Fruit fly (Drosophila melanogaster) whole organism, embryonic: Measurements from ENCODE around the gene hfw.
A peak's percentile ranks its signal among the peaks of the same experiment; 100 is the strongest.

ENCODE experiments used
- Aef1 ChIP-seq: fragments of 200-800 bp; sonication (Bioruptor generic); IDR thresholded peaks from 3 replicates; pipeline ENCODE4 v1.3.6; 2022; ENCODE audit warnings: missing biosample characterization, missing genetic modification characterization
- Atf-2 ChIP-seq: fragments of 200-800 bp; sonication (Bioruptor generic); optimal IDR thresholded peaks from 2 replicates; lab custom pipeline; 2016; ENCODE audit warnings: missing biosample characterization, missing genetic modification characterization
- Bdp1 ChIP-seq: fragments of 200-800 bp; sonication (Bioruptor generic); optimal IDR thresholded peaks from 3 replicates; lab custom pipeline; 2016; ENCODE audit warnings: missing biosample characterization, missing genetic modification characterization
- C15 ChIP-seq: fragments of 200-800 bp; sonication (Bioruptor generic); IDR thresholded peaks from 3 replicates; pipeline ENCODE4 v1.3.6; 2022; ENCODE audit warnings: missing biosample characterization, missing genetic modification characterization
- CG10267 ChIP-seq: fragments of 200-800 bp; sonication (Bioruptor generic); optimal IDR thresholded peaks from 2 replicates; lab custom pipeline; 2018; ENCODE audit warnings: missing biosample characterization, mild to moderate bottlenecking, missing genetic modification characterization, moderate library complexity
- CG11398 ChIP-seq: fragments of 200-800 bp; sonication (Bioruptor generic); optimal IDR thresholded peaks from 2 replicates; lab custom pipeline; 2016; ENCODE audit warnings: missing biosample characterization, missing genetic modification characterization
- CG11504 ChIP-seq: fragments of 200-800 bp; sonication (Bioruptor generic); optimal IDR thresholded peaks from 3 replicates; lab custom pipeline; 2019; ENCODE audit warnings: missing biosample characterization, mild to moderate bottlenecking, missing genetic modification characterization, moderate library complexity
- CG12155 ChIP-seq: fragments of 200-800 bp; sonication (Bioruptor generic); optimal IDR thresholded peaks from 3 replicates; lab custom pipeline; 2016; ENCODE audit warnings: missing biosample characterization, missing genetic modification characterization
- CG12299 ChIP-seq: fragments of 200-800 bp; sonication (Bioruptor generic); optimal IDR thresholded peaks from 2 replicates; lab custom pipeline; 2018; ENCODE audit warnings: missing biosample characterization, mild to moderate bottlenecking, missing genetic modification characterization
- CG14965 ChIP-seq: fragments of 200-800 bp; sonication (Bioruptor generic); optimal IDR thresholded peaks from 2 replicates; lab custom pipeline; 2016; ENCODE audit warnings: missing biosample characterization, missing genetic modification characterization, borderline replicate concordance
- CG18599 ChIP-seq: fragments of 200-800 bp; sonication (Bioruptor generic); optimal IDR thresholded peaks from 3 replicates; lab custom pipeline; 2017; ENCODE audit warnings: missing biosample characterization, missing genetic modification characterization, mild to moderate bottlenecking, moderate library complexity, missing genetic modification reagents
- CG2875 ChIP-seq: fragments of 200-800 bp; sonication (Bioruptor generic); optimal IDR thresholded peaks from 2 replicates; lab custom pipeline; 2017; ENCODE audit warnings: missing biosample characterization, mild to moderate bottlenecking, missing genetic modification characterization, missing genetic modification reagents
- CG31224 ChIP-seq: fragments of 200-800 bp; sonication (Bioruptor generic); IDR thresholded peaks from 2 replicates; pipeline ENCODE4 v1.3.6; 2022; ENCODE audit warnings: missing biosample characterization, missing genetic modification characterization
- CG42726 ChIP-seq: fragments of 200-800 bp; sonication (Bioruptor generic); IDR thresholded peaks from 2 replicates; pipeline ENCODE4 v1.3.6; 2022; ENCODE audit warnings: missing biosample characterization, missing genetic modification characterization; ENCODE audit not compliant: partially characterized antibody
- CG4282 ChIP-seq: fragments of 200-800 bp; sonication (Bioruptor generic); optimal IDR thresholded peaks from 2 replicates; lab custom pipeline; 2016; ENCODE audit warnings: missing biosample characterization, missing genetic modification characterization
- CG6813 ChIP-seq: fragments of 200-800 bp; sonication (Bioruptor generic); optimal IDR thresholded peaks from 2 replicates; lab custom pipeline; 2017; ENCODE audit warnings: missing biosample characterization, missing genetic modification characterization, mild to moderate bottlenecking, moderate library complexity, missing genetic modification reagents
- CG7786 ChIP-seq: fragments of 200-800 bp; sonication (Bioruptor generic); optimal IDR thresholded peaks from 2 replicates; lab custom pipeline; 2016; ENCODE audit warnings: missing biosample characterization, missing genetic modification characterization
- CG7963 ChIP-seq: fragments of 200-800 bp; sonication (Bioruptor generic); IDR thresholded peaks from 3 replicates; pipeline ENCODE4 v1.3.6; 2022; ENCODE audit warnings: missing biosample characterization, missing genetic modification characterization; ENCODE audit not compliant: partially characterized antibody
- CG8388 ChIP-seq: fragments of 200-800 bp; sonication (Bioruptor generic); optimal IDR thresholded peaks from 2 replicates; lab custom pipeline; 2019; ENCODE audit warnings: missing biosample characterization, mild to moderate bottlenecking, missing genetic modification characterization, moderate library complexity
- CG9932 ChIP-seq: fragments of 200-800 bp; sonication (Bioruptor generic); IDR thresholded peaks from 2 replicates; pipeline ENCODE4 v1.3.6; 2022; ENCODE audit warnings: missing biosample characterization, missing genetic modification characterization
- CHES-1-like ChIP-seq: fragments of 200-800 bp; sonication (Bioruptor generic); optimal IDR thresholded peaks from 2 replicates; lab custom pipeline; 2016; ENCODE audit warnings: missing biosample characterization, missing genetic modification characterization
- Dp ChIP-seq: fragments of 200-800 bp; sonication (Bioruptor generic); optimal IDR thresholded peaks from 2 replicates; lab custom pipeline; 2018; ENCODE audit warnings: missing biosample characterization, mild to moderate bottlenecking, missing genetic modification characterization, moderate library complexity
- E2f1 ChIP-seq: fragments of 200-800 bp; sonication (Bioruptor generic); IDR thresholded peaks from 2 replicates; pipeline ENCODE4 v1.3.6; 2022; ENCODE audit warnings: missing biosample characterization, missing genetic modification characterization
- Ets65A ChIP-seq: fragments of 200-800 bp; sonication (Bioruptor generic); peaks from one replicate; lab custom pipeline; 2016; ENCODE audit warnings: missing biosample characterization, missing genetic modification characterization
- Fer1 ChIP-seq: fragments of 200-800 bp; sonication (Bioruptor generic); optimal IDR thresholded peaks from 2 replicates; lab custom pipeline; 2017; ENCODE audit warnings: missing biosample characterization, mild to moderate bottlenecking, missing genetic modification characterization
- HLH54F ChIP-seq: fragments of 200-800 bp; sonication (Bioruptor generic); optimal IDR thresholded peaks from 3 replicates; lab custom pipeline; 2016; ENCODE audit warnings: missing biosample characterization, missing genetic modification characterization
- Kr ChIP-seq: fragments of 200-800 bp; sonication (Bioruptor generic); optimal IDR thresholded peaks from 2 replicates; lab custom pipeline; 2017; ENCODE audit warnings: missing biosample characterization, mild to moderate bottlenecking, missing genetic modification characterization
- MBD-R2 ChIP-seq: fragments of 200-800 bp; sonication (Bioruptor generic); IDR thresholded peaks from 2 replicates; pipeline ENCODE4 v1.3.6; 2022; ENCODE audit warnings: missing biosample characterization, missing genetic modification characterization
- Pdp1 ChIP-seq, 2 experiments: fragments of 200-800 bp; sonication (Bioruptor generic); optimal IDR thresholded peaks; 3 replicates each; lab custom pipeline; 2016; ENCODE audit warnings: missing biosample characterization in 2 of 2, missing genetic modification characterization in 2 of 2, mild to moderate bottlenecking in 1 of 2, moderate library complexity in 1 of 2
- Sox100B ChIP-seq: fragments of 200-800 bp; sonication (Bioruptor generic); optimal IDR thresholded peaks from 3 replicates; lab custom pipeline; 2018; ENCODE audit warnings: missing biosample characterization, mild to moderate bottlenecking, missing genetic modification characterization
- Sox102F ChIP-seq: fragments of 200-800 bp; sonication (Bioruptor generic); optimal IDR thresholded peaks from 2 replicates; lab custom pipeline; 2018; ENCODE audit warnings: missing biosample characterization, mild to moderate bottlenecking, missing genetic modification characterization, moderate library complexity
- Sry-δ ChIP-seq: fragments of 200-800 bp; sonication (Bioruptor generic); optimal IDR thresholded peaks from 2 replicates; lab custom pipeline; 2016; ENCODE audit warnings: missing biosample characterization, missing genetic modification characterization
- bowl ChIP-seq: fragments of 200-800 bp; sonication (Bioruptor generic); IDR thresholded peaks from 2 replicates; pipeline ENCODE4 v1.3.6; 2022; ENCODE audit warnings: missing biosample characterization, missing genetic modification characterization
- btn ChIP-seq: fragments of 200-800 bp; sonication (Bioruptor generic); optimal IDR thresholded peaks from 2 replicates; lab custom pipeline; 2016; ENCODE audit warnings: missing biosample characterization, missing genetic modification characterization
- chinmo ChIP-seq: fragments of 200-800 bp; sonication (Bioruptor generic); IDR thresholded peaks from 4 replicates; pipeline ENCODE4 v1.3.6; 2022; ENCODE audit warnings: missing biosample characterization, missing genetic modification characterization; ENCODE audit not compliant: partially characterized antibody
- fru ChIP-seq: fragments of >200 bp; optimal IDR thresholded peaks from 2 replicates; lab custom pipeline; 2017
- gfzf ChIP-seq: fragments of 200-800 bp; sonication (Bioruptor generic); optimal IDR thresholded peaks from 2 replicates; lab custom pipeline; 2016; ENCODE audit warnings: missing biosample characterization, mild to moderate bottlenecking, missing genetic modification characterization, moderate library complexity
- grn ChIP-seq: fragments of 200-800 bp; sonication (Bioruptor generic); optimal IDR thresholded peaks from 3 replicates; lab custom pipeline; 2017; ENCODE audit warnings: missing biosample characterization, missing genetic modification characterization
- gt ChIP-seq: fragments of 200-800 bp; sonication (Bioruptor generic); IDR thresholded peaks from 2 replicates; pipeline ENCODE4 v1.3.6; 2022; ENCODE audit warnings: missing biosample characterization, missing genetic modification characterization
- hkb ChIP-seq, 2 experiments: fragments of 200-800 bp in 1 of 2; fragments of >200 bp in 1 of 2; sonication (Bioruptor generic) in 1 of 2; IDR thresholded peaks in 1 of 2; optimal IDR thresholded peaks in 1 of 2; 2 replicates each; pipeline versions ENCODE4 v1.3.6 to Lab custom; 2017 to 2022; ENCODE audit warnings: missing biosample characterization in 1 of 2, missing genetic modification characterization in 1 of 2
- knrl ChIP-seq: fragments of 200-800 bp; sonication (Bioruptor generic); IDR thresholded peaks from 3 replicates; pipeline ENCODE4 v1.3.6; 2022; ENCODE audit warnings: missing biosample characterization, missing genetic modification characterization; ENCODE audit not compliant: partially characterized antibody
- luna ChIP-seq: fragments of 200-800 bp; sonication (Bioruptor generic); optimal IDR thresholded peaks from 2 replicates; lab custom pipeline; 2016; ENCODE audit warnings: missing biosample characterization, missing genetic modification characterization
- nerfin-2 ChIP-seq: fragments of 200-800 bp; sonication (Bioruptor generic); IDR thresholded peaks from 2 replicates; pipeline ENCODE4 v1.3.6; 2022; ENCODE audit warnings: missing biosample characterization, missing genetic modification characterization; ENCODE audit not compliant: partially characterized antibody
- otp ChIP-seq: fragments of 200-800 bp; sonication (Bioruptor generic); IDR thresholded peaks from 3 replicates; pipeline ENCODE4, ENCODE4 v1.3.6; 2022; ENCODE audit warnings: missing biosample characterization, missing genetic modification characterization
- salm ChIP-seq: fragments of 200-800 bp; sonication (Bioruptor generic); optimal IDR thresholded peaks from 2 replicates; lab custom pipeline; 2018; ENCODE audit warnings: missing biosample characterization, mild to moderate bottlenecking, missing genetic modification characterization
- scrt ChIP-seq: fragments of 200-800 bp; sonication (Bioruptor generic); optimal IDR thresholded peaks from 2 replicates; lab custom pipeline; 2018; ENCODE audit warnings: missing biosample characterization, mild to moderate bottlenecking, missing genetic modification characterization, moderate library complexity
- sens ChIP-seq: fragments of 200-800 bp; sonication (Bioruptor generic); peaks from one replicate; lab custom pipeline; 2016; ENCODE audit warnings: missing biosample characterization, missing genetic modification characterization
- stwl ChIP-seq: fragments of 200-800 bp; sonication (Bioruptor generic); optimal IDR thresholded peaks from 3 replicates; lab custom pipeline; 2018; ENCODE audit warnings: missing biosample characterization, mild to moderate bottlenecking, missing genetic modification characterization, moderate library complexity
- tx ChIP-seq: fragments of 200-800 bp; sonication (Bioruptor generic); optimal IDR thresholded peaks from 2 replicates; lab custom pipeline; 2016; ENCODE audit warnings: missing biosample characterization, missing genetic modification characterization

hfw gene

dm6 chrX:1695529-1696410 is 26.4 kb downstream of the hfw start, which contains the start of gene a6 (continued):
- TF ChIP-seq hkb (optimal IDR thresholded peaks at IDR 0.05; lab: Kevin White, UChicago) (peak; percentile 1), hkb (GFP tag; IDR thresholded peaks at IDR 0.05; lab: Robert Waterston, UW) (no peak), Fer1 (GFP tag; lab: Kevin White, UChicago) (peak; percentile 14), E2f1 (GFP tag; lab: Robert Waterston, UW) (no peak), CHES-1-like (peak; percentile 13), knrl (GFP tag; lab: Robert Waterston, UW) (peak; percentile 82), gt (GFP tag; lab: Robert Waterston, UW) (no peak), nerfin-2 (GFP tag; lab: Robert Waterston, UW) (peak; percentile 96), CG2875 (GFP tag; lab: Kevin White, UChicago) (no peak), chinmo (GFP tag; lab: Robert Waterston, UW) (peak; percentile 98), MBD-R2 (peak; percentile 72), CG7963 (GFP tag; lab: Robert Waterston, UW) (peak; percentile 94), CG14965 (GFP tag; lab: Kevin White, UChicago) (no peak), CG7786 (no peak), Sry-δ (GFP tag; lab: Kevin White, UChicago) (peak; percentile 83), CG9932 (GFP tag; lab: Robert Waterston, UW) (no peak), Ets65A (GFP tag; lab: Kevin White, UChicago) (no peak), sens (GFP tag; lab: Kevin White, UChicago) (peak; percentile 62), CG42726 (peak; percentile 78), stwl (peak; percentile 91), Dp (GFP tag; lab: Kevin White, UChicago) (peak; percentile 90), gfzf (peak; percentile 14), Atf-2 (GFP tag; lab: Kevin White, UChicago) (no peak), btn (no peak), CG12299 (tag; lab: Kevin White, UChicago) (no peak), Sox102F (GFP tag; lab: Kevin White, UChicago) (no peak), CG4282 (GFP tag; lab: Kevin White, UChicago) (no peak), CG11504 (tag; lab: Kevin White, UChicago) (no peak), CG6813 (no peak), CG31224 (GFP tag; lab: Robert Waterston, UW) (no peak), grn (no peak), fru (lab: Kevin White, UChicago) (no peak), scrt (GFP tag; lab: Kevin White, UChicago) (no peak), luna (GFP tag; lab: Kevin White, UChicago) (no peak), Aef1 (no peak), CG11398 (GFP tag; lab: Kevin White, UChicago) (no peak), Sox100B (GFP tag; lab: Kevin White, UChicago) (no peak), otp (no peak), Bdp1 (GFP tag; lab: Kevin White, UChicago) (no peak), Kr (no peak), C15 (GFP tag; lab: Robert Waterston, UW) (no peak), bowl (GFP tag; lab: Robert Waterston, UW) (no peak), Pdp1 (GFP tag; optimal IDR thresholded peaks at IDR 0.05; lab: Kevin White, UChicago) (peak in 1 of 2 experiments; percentile 73), CG18599 (GFP tag; lab: Kevin White, UChicago) (no peak), tx (GFP tag; lab: Kevin White, UChicago) (no peak), HLH54F (GFP tag; lab: Kevin White, UChicago) (no peak), salm (tag; lab: Kevin White, UChicago) (no peak), CG8388 (GFP tag; lab: Kevin White, UChicago) (no peak), CG12155 (GFP tag; lab: Kevin White, UChicago) (no peak), CG10267 (tag; lab: Kevin White, UChicago) (peak; percentile 26)
